Worm (Caenorhabditis elegans) whole organism, L4 larva: ENCODE results near the gene C50H2.4.
A peak's percentile ranks its signal among the peaks of the same experiment; 100 is the strongest.

Experiments
- F26F4.8 ChIP-seq: fragments of 200-800 bp; sonication (Bioruptor generic); conservative IDR thresholded peaks from 2 replicates; pipeline ENCODE4 v1.3.6; 2022; ENCODE audit warnings: missing genetic modification characterization, missing compliant biosample characterization
- F44E2.7 ChIP-seq: fragments of 200-800 bp; sonication (Bioruptor generic); IDR thresholded peaks from 2 replicates; pipeline ENCODE4 v2.1.2; 2022; ENCODE audit warnings: missing genetic modification characterization, missing compliant biosample characterization
- F49E8.2 ChIP-seq: sonication (generic microtip); optimal IDR thresholded peaks from 2 replicates; lab custom pipeline; 2016; ENCODE audit warnings: missing compliant biosample characterization, mild to moderate bottlenecking, missing genetic modification characterization, borderline replicate concordance
- R02D3.7 ChIP-seq: fragments of 150-350 bp; sonication (generic microtip); optimal IDR thresholded peaks from 3 replicates; lab custom pipeline; 2014; ENCODE audit warnings: missing biosample characterization, missing genetic modification characterization
- Y105C5A.15 ChIP-seq: fragments of 200-800 bp; sonication (Bioruptor generic); IDR thresholded peaks from 2 replicates; pipeline ENCODE4 v1.3.6; 2022; ENCODE audit warnings: missing genetic modification characterization, missing compliant biosample characterization
- Y48G9A.11 ChIP-seq: fragments of 200-800 bp; sonication (Bioruptor generic); IDR thresholded peaks from 2 replicates; pipeline ENCODE4 v1.3.6; 2022; ENCODE audit warnings: missing genetic modification reagents, missing genetic modification characterization, missing compliant biosample characterization
- ZK546.5 ChIP-seq, 2 experiments: sonication (generic microtip); optimal IDR thresholded peaks; 2 replicates each; lab custom pipeline; 2017; ENCODE audit warnings: missing biosample characterization in 2 of 2, missing genetic modification characterization in 2 of 2
- aha-1 ChIP-seq: fragments of 150-350 bp; peaks from one replicate; lab custom pipeline; 2014; ENCODE audit warnings: missing biosample characterization, missing genetic modification characterization
- ama-1 ChIP-seq: fragments of 150-350 bp; optimal IDR thresholded peaks from 2 replicates; lab custom pipeline; 2014; ENCODE audit warnings: inconsistent platforms, mixed read lengths
- arid-1 ChIP-seq: fragments of 200-800 bp; sonication (Bioruptor generic); conservative IDR thresholded peaks from 2 replicates; pipeline ENCODE4 v1.3.6; 2022; ENCODE audit warnings: missing genetic modification reagents, missing genetic modification characterization, missing compliant biosample characterization
- attf-4 ChIP-seq: sonication (generic microtip); optimal IDR thresholded peaks from 3 replicates; lab custom pipeline; 2017; ENCODE audit warnings: missing biosample characterization, missing genetic modification characterization
- ceh-32 ChIP-seq: sonication (generic microtip); optimal IDR thresholded peaks from 2 replicates; lab custom pipeline; 2016; ENCODE audit warnings: mild to moderate bottlenecking, missing genetic modification characterization, missing compliant biosample characterization; ENCODE audit not compliant: poor library complexity
- ceh-62 ChIP-seq: sonication (generic microtip); optimal IDR thresholded peaks from 2 replicates; lab custom pipeline; 2017; ENCODE audit warnings: missing biosample characterization, missing genetic modification characterization
- cey-2 ChIP-seq: sonication (generic microtip); optimal IDR thresholded peaks from 3 replicates; lab custom pipeline; 2017; ENCODE audit warnings: missing genetic modification characterization, mild to moderate bottlenecking, missing compliant biosample characterization, antibody characterized with exemption, borderline replicate concordance; ENCODE audit not compliant: insufficient read depth
- ctbp-1 ChIP-seq: fragments of 200-800 bp; sonication (Bioruptor generic); IDR thresholded peaks from 2 replicates; pipeline ENCODE4 v1.3.6; 2022; ENCODE audit warnings: missing genetic modification reagents, missing genetic modification characterization, missing compliant biosample characterization
- daf-16 ChIP-seq, 3 experiments: sonication (generic microtip); optimal IDR thresholded peaks; 2 replicates each; lab custom pipeline; 2016 to 2017; ENCODE audit warnings: missing genetic modification characterization in 3 of 3, missing genetic modification reagents in 3 of 3, mild to moderate bottlenecking in 2 of 3, missing compliant biosample characterization in 2 of 3, missing biosample characterization in 1 of 3, moderate library complexity in 1 of 3
- daf-8 ChIP-seq: fragments of 200-800 bp; sonication (Bioruptor generic); IDR thresholded peaks from 2 replicates; pipeline ENCODE4 v1.3.6; 2022; ENCODE audit warnings: missing genetic modification characterization, missing compliant biosample characterization
- dmd-8 ChIP-seq: fragments of 200-800 bp; sonication (Bioruptor generic); IDR thresholded peaks from 2 replicates; pipeline ENCODE4 v1.3.6; 2022; ENCODE audit warnings: missing genetic modification characterization, missing compliant biosample characterization
- dve-1 ChIP-seq: sonication (generic microtip); optimal IDR thresholded peaks from 2 replicates; lab custom pipeline; 2017; ENCODE audit warnings: antibody characterized with exemption, mild to moderate bottlenecking, missing genetic modification characterization, missing compliant biosample characterization; ENCODE audit not compliant: insufficient read depth
- egl-43 ChIP-seq: fragments of 200-800 bp; sonication (Bioruptor generic); IDR thresholded peaks from 2 replicates; pipeline ENCODE4 v1.3.6; 2022; ENCODE audit warnings: missing genetic modification reagents, missing genetic modification characterization, missing compliant biosample characterization
- fkh-10 ChIP-seq: fragments of 150-350 bp; optimal IDR thresholded peaks from 2 replicates; lab custom pipeline; 2014; ENCODE audit warnings: missing biosample characterization, missing genetic modification reagents, missing genetic modification characterization
- hif-1 ChIP-seq, 2 experiments: sonication (generic microtip); optimal IDR thresholded peaks; 2 replicates each; lab custom pipeline; 2016 to 2017; ENCODE audit warnings: missing compliant biosample characterization in 2 of 2, missing genetic modification characterization in 2 of 2, missing genetic modification reagents in 2 of 2, missing genotype in 2 of 2, mild to moderate bottlenecking in 1 of 2
- hmg-1.1 ChIP-seq: fragments of 200-800 bp; sonication (Bioruptor generic); IDR thresholded peaks from 2 replicates; pipeline ENCODE4 v1.3.6; 2022; ENCODE audit warnings: missing genetic modification reagents, missing genetic modification characterization, missing compliant biosample characterization
- lin-1 ChIP-seq: fragments of 200-800 bp; sonication (Bioruptor generic); IDR thresholded peaks from 2 replicates; pipeline ENCODE4 v1.3.6; 2022; ENCODE audit warnings: missing genetic modification reagents, missing genetic modification characterization, missing compliant biosample characterization
- lin-29 ChIP-seq: fragments of 200-800 bp; sonication (Bioruptor generic); IDR thresholded peaks from 2 replicates; pipeline ENCODE4 v1.3.6; 2022; ENCODE audit warnings: missing genetic modification reagents, missing genetic modification characterization, missing compliant biosample characterization
- lin-38 ChIP-seq: fragments of 200-800 bp; sonication (Bioruptor generic); IDR thresholded peaks from 2 replicates; pipeline ENCODE4 v1.3.6; 2022; ENCODE audit warnings: missing genetic modification reagents, missing genetic modification characterization, missing compliant biosample characterization
- lir-3 ChIP-seq: sonication (generic microtip); optimal IDR thresholded peaks from 2 replicates; lab custom pipeline; 2016; ENCODE audit warnings: mild to moderate bottlenecking, missing genetic modification characterization, missing compliant biosample characterization
- mdt-29 ChIP-seq: fragments of 200-800 bp; sonication (Bioruptor generic); IDR thresholded peaks from 2 replicates; pipeline ENCODE4 v1.3.6; 2022; ENCODE audit warnings: missing genetic modification reagents, missing genetic modification characterization, missing compliant biosample characterization
- mxl-3 ChIP-seq: fragments of 200-800 bp; sonication (Bioruptor generic); optimal IDR thresholded peaks from 2 replicates; lab custom pipeline; 2018; ENCODE audit warnings: mild to moderate bottlenecking, missing genetic modification characterization, missing compliant biosample characterization
- nhr-28 ChIP-seq: fragments of 150-350 bp; optimal IDR thresholded peaks from 2 replicates; lab custom pipeline; 2014; ENCODE audit warnings: missing biosample characterization, missing genetic modification characterization
- nhr-41 ChIP-seq: fragments of 200-800 bp; sonication (Bioruptor generic); IDR thresholded peaks from 2 replicates; pipeline ENCODE4 v1.3.6; 2022; ENCODE audit warnings: missing genetic modification reagents, missing genetic modification characterization, missing compliant biosample characterization
- nhr-77 ChIP-seq: fragments of 150-350 bp; optimal IDR thresholded peaks from 2 replicates; lab custom pipeline; 2014; ENCODE audit warnings: missing biosample characterization, missing genetic modification characterization
- pha-4 ChIP-seq, 2 experiments: fragments of 150-350 bp in 1 of 2; fragments of 200-800 bp in 1 of 2; sonication (Bioruptor generic) in 1 of 2; IDR thresholded peaks in 1 of 2; optimal IDR thresholded peaks in 1 of 2; 2 replicates each; pipeline versions ENCODE4 v1.3.6 to Lab custom; 2014 to 2022; ENCODE audit warnings: missing genetic modification characterization in 2 of 2, missing genetic modification reagents in 2 of 2, missing biosample characterization in 1 of 2, missing compliant biosample characterization in 1 of 2
- pqm-1 ChIP-seq: sonication (generic microtip); optimal IDR thresholded peaks from 2 replicates; lab custom pipeline; 2017; ENCODE audit warnings: missing biosample characterization, missing genetic modification characterization
- set-16 ChIP-seq: fragments of 200-800 bp; sonication (Bioruptor generic); IDR thresholded peaks from 2 replicates; pipeline ENCODE4 v1.3.6; 2022; ENCODE audit warnings: missing genetic modification reagents, missing genetic modification characterization, missing compliant biosample characterization
- skn-1 ChIP-seq: fragments of 150-350 bp; optimal IDR thresholded peaks from 2 replicates; lab custom pipeline; 2014; ENCODE audit warnings: missing biosample characterization, missing genetic modification characterization
- spr-1 ChIP-seq: sonication (generic microtip); optimal IDR thresholded peaks from 2 replicates; lab custom pipeline; 2016; ENCODE audit warnings: mild to moderate bottlenecking, missing genetic modification characterization, missing compliant biosample characterization
- tra-1 ChIP-seq: fragments of 200-800 bp; sonication (Bioruptor generic); IDR thresholded peaks from 2 replicates; pipeline ENCODE4 v1.3.6; 2022; ENCODE audit warnings: missing genetic modification reagents, missing genetic modification characterization, missing compliant biosample characterization
- unc-62 ChIP-seq, 3 experiments: fragments of 150-350 bp in 1 of 3; sonication (generic microtip); optimal IDR thresholded peaks in 2 of 3; peaks in 1 of 3; 1 replicate in 1 of 3; 2 replicates in 2 of 3; lab custom pipeline; 2014 to 2017; ENCODE audit warnings: missing biosample characterization in 3 of 3, missing genetic modification characterization in 3 of 3, missing genetic modification reagents in 3 of 3, missing genotype in 1 of 3
- vab-7 ChIP-seq: fragments of 200-800 bp; sonication (Bioruptor generic); IDR thresholded peaks from 2 replicates; pipeline ENCODE4 v1.3.6; 2022; ENCODE audit warnings: missing genetic modification reagents, missing genetic modification characterization, missing compliant biosample characterization
- zag-1 ChIP-seq: fragments of 150-350 bp; optimal IDR thresholded peaks from 2 replicates; lab custom pipeline; 2014; ENCODE audit warnings: missing biosample characterization, missing genetic modification characterization
- zip-11 ChIP-seq: fragments of 200-800 bp; sonication (Bioruptor generic); IDR thresholded peaks from 2 replicates; pipeline ENCODE4 v1.3.6; 2022; ENCODE audit warnings: missing genetic modification characterization, missing compliant biosample characterization
- zip-2 ChIP-seq: fragments of 150-350 bp; optimal IDR thresholded peaks from 2 replicates; lab custom pipeline; 2014; ENCODE audit warnings: missing biosample characterization, missing genetic modification characterization
- ztf-11 ChIP-seq: fragments of 150-350 bp; optimal IDR thresholded peaks from 2 replicates; lab custom pipeline; 2014; ENCODE audit warnings: missing biosample characterization, missing genetic modification characterization

The C50H2.4 gene

DNA sequence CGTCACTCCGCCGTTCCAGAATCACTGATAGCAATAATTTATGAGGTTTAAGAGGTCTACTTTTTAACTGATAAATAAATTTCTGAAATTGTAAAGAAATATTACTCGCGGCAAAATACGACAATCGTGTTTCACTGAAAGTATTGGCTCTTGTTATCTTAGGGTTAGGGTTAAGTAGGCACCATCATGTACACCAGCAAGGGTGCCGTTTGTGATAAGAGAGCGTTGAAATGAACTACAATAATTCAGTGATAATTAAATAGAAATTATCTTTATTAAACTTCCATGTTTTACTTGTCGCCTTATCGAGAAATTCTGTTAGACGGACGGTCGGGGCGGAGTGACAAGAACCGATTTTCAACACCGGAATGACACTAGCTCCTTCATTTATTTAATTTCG is 8.9 kb downstream of the C50H2.4 start (continued):
- TF ChIP-seq mxl-3 (GFP tag; lab: Kevin White, UChicago) (no peak), hif-1 (tag; optimal IDR thresholded peaks at IDR 0.05; lab: Kevin White, UChicago) (no peak), zip-2 (tag; lab: Kevin White, UChicago) (no peak), ztf-11 (tag; lab: Kevin White, UChicago) (no peak), attf-4 (tag; lab: Kevin White, UChicago) (no peak), hmg-1.1 (no peak), ceh-32 (tag; lab: Kevin White, UChicago) (no peak), zag-1 (no peak), cey-2 (tag; lab: Kevin White, UChicago) (peak; percentile 35), Y105C5A.15 (GFP tag; lab: Robert Waterston, UW) (no peak)

ce11 chrV:9926240-9926639 is 9.5 kb downstream of the C50H2.4 start, which contains the start of gene C50H2.13:
Gene C50H2.13 (plus strand): TSS chrV:9926540.
- no peak for TF ChIP-seq skn-1 (tag; lab: Kevin White, UChicago)
- peak; percentile 46 for TF ChIP-seq aha-1 (tag; lab: Kevin White, UChicago)

DNA sequence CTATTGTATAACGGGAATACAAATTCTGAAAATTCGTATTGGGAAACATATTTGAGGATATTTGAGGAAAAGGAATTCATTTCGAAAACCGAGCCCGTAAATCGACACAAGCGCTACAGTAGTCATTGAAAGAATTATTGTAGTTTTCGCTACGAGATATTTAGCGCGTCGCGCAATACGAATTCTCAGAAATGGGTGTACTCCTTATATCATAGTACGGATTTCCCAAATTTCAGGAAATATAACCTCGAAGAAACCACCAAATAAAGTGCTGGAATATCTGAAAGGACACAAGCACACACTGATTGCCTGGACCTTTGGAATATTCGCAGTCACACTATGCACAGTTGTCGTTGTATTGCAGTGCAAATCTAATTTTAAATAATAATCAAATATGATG is 10.6 kb downstream of the C50H2.4 start:
- peak in 1 of 2 experiments; percentile 25 for TF ChIP-seq unc-62 (GFP tag; optimal IDR thresholded peaks at IDR 0.05 in 1 of 2; lab: Kevin White, UChicago)
- no peak for TF ChIP-seq unc-62 (tag; optimal IDR thresholded peaks at IDR 0.05; lab: Kevin White, UChicago)
- TF ChIP-seq daf-16 (GFP tag; optimal IDR thresholded peaks at IDR 0.05; lab: Kevin White, UChicago), result no peak
- no peak for TF ChIP-seq daf-16 (tag; optimal IDR thresholded peaks at IDR 0.05; lab: Kevin White, UChicago)

DNA sequence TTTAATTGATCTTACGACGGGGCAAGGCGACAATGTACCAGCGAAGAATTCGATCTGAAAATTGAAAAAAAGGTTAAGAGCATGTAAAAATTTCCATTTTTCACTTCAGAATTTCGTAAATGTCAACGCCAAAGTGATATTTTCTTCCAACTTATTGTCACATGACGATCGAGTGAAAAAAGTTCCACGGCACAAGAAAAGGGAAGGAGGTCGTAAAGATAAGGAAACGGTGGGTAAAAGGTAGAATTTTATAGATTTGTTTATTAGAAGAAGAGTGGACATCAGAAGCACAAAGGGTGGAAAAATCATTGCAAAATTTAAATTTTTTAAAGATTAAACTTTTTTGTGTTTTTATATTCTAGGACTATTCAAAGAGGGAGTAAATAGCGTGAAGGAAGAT is 11.2 kb downstream of the C50H2.4 start:
- no peak for TF ChIP-seq ceh-62 (tag; lab: Kevin White, UChicago)
- no peak for TF ChIP-seq ama-1 (lab: Kevin White, UChicago)
- peak; percentile 69 for TF ChIP-seq dve-1 (tag; lab: Kevin White, UChicago)
- no peak for TF ChIP-seq ZK546.5 (tag; optimal IDR thresholded peaks at IDR 0.05; lab: Kevin White, UChicago)
- no peak for TF ChIP-seq arid-1 (GFP tag; lab: Robert Waterston, UW)
- TF ChIP-seq vab-7 (GFP tag; lab: Robert Waterston, UW), result no peak
- TF ChIP-seq nhr-41 (GFP tag; lab: Robert Waterston, UW), result no peak
- no peak for TF ChIP-seq daf-8 (GFP tag; lab: Robert Waterston, UW)
- no peak for TF ChIP-seq lin-38
- no peak for TF ChIP-seq spr-1
- TF ChIP-seq Y48G9A.11, result no peak
- TF ChIP-seq lin-29 (GFP tag; lab: Robert Waterston, UW), result no peak
- no peak for TF ChIP-seq F49E8.2 (tag; lab: Kevin White, UChicago)
- TF ChIP-seq set-16 (GFP tag; lab: Robert Waterston, UW), result no peak
- no peak for TF ChIP-seq ctbp-1 (GFP tag; lab: Robert Waterston, UW)
- no peak for TF ChIP-seq ceh-32 (tag; lab: Kevin White, UChicago)
- no peak for TF ChIP-seq mdt-29 (GFP tag; lab: Robert Waterston, UW)
- no peak for TF ChIP-seq R02D3.7 (tag; lab: Kevin White, UChicago)
- TF ChIP-seq nhr-77, result peak; percentile 48
- TF ChIP-seq nhr-28 (tag; lab: Kevin White, UChicago), result peak; percentile 30
- no peak for TF ChIP-seq daf-16 (GFP tag; optimal IDR thresholded peaks at IDR 0.05; lab: Kevin White, UChicago)
- peak; percentile 90 for TF ChIP-seq daf-16 (tag; optimal IDR thresholded peaks at IDR 0.05; lab: Kevin White, UChicago)
- no peak for TF ChIP-seq cey-2 (tag; lab: Kevin White, UChicago)
- TF ChIP-seq F44E2.7 (GFP tag; lab: Robert Waterston, UW), result no peak
- TF ChIP-seq lir-3 (tag; lab: Kevin White, UChicago), result no peak
- TF ChIP-seq ztf-11 (tag; lab: Kevin White, UChicago), result no peak
- no peak for TF ChIP-seq dmd-8 (GFP tag; lab: Robert Waterston, UW)
- TF ChIP-seq zip-11, result no peak
- TF ChIP-seq tra-1 (GFP tag; lab: Robert Waterston, UW), result no peak
- peak; percentile 16 for TF ChIP-seq pqm-1
- TF ChIP-seq lin-1 (GFP tag; lab: Robert Waterston, UW), result no peak
- TF ChIP-seq egl-43 (GFP tag; lab: Robert Waterston, UW), result no peak
- no peak for TF ChIP-seq F26F4.8
- no peak for TF ChIP-seq pha-4 (GFP tag; IDR thresholded peaks at IDR 0.05; lab: Robert Waterston, UW)
- no peak for TF ChIP-seq pha-4 (tag; optimal IDR thresholded peaks at IDR 0.05; lab: Kevin White, UChicago)
- TF ChIP-seq fkh-10 (GFP tag; lab: Kevin White, UChicago), result no peak
